Fruit fly (Drosophila melanogaster): ENCODE data around the gene hoe1.

hoe1 gene

dm6 chr2L:4932284-4932683 is at the start of gene hoe1:
Gene hoe1 (minus strand): TSS chr2L:4932384.
- TF ChIP-seq CG3726 (GFP tag; IDR thresholded peaks at IDR 0.05) (no peak), run (tag; optimal IDR thresholded peaks at IDR 0.05) (no peak), Drgx (GFP tag; IDR thresholded peaks at IDR 0.05) (no peak), CG10147 (GFP tag; optimal IDR thresholded peaks at IDR 0.05) (no peak), CG9215 (GFP tag; IDR thresholded peaks at IDR 0.05) (no peak)

dm6 chr2L:4981278-4981966 is 49.2 kb upstream of the hoe1 start, which contains the start of the genes CG8892 and CG34126:
Gene CG8892 (minus strand): TSS chr2L:4981592.
Gene CG34126 (plus strand): TSS chr2L:4981614.
- TF ChIP-seq CG30403 (GFP tag; optimal IDR thresholded peaks at IDR 0.05) (peak; percentile 100), CG4328 (GFP tag; optimal IDR thresholded peaks at IDR 0.05) (peak; percentile 97), PHDP (tag; optimal IDR thresholded peaks at IDR 0.05) (peak; percentile 96), ro (GFP tag; IDR thresholded peaks at IDR 0.05) (peak; percentile 93), dm (GFP tag; optimal IDR thresholded peaks at IDR 0.05) (peak; percentile 90), wdn (GFP tag; IDR thresholded peaks at IDR 0.05) (peak; percentile 90), Hmx (GFP tag; optimal IDR thresholded peaks at IDR 0.05) (peak; percentile 94), fd64A (GFP tag; optimal IDR thresholded peaks at IDR 0.05) (peak; percentile 77), Lim3 (GFP tag; IDR thresholded peaks at IDR 0.05) (peak; percentile 83), Hr51 (GFP tag; optimal IDR thresholded peaks at IDR 0.05) (peak; percentile 95 to 98), CG43689 (GFP tag; IDR thresholded peaks at IDR 0.05) (peak; percentile 89), bcd (GFP tag; optimal IDR thresholded peaks at IDR 0.05) (peak; percentile 98), CG7357 (GFP tag; IDR thresholded peaks at IDR 0.05) (peak; percentile 92), ranshi (GFP tag; IDR thresholded peaks at IDR 0.05) (peak; percentile 94), jing (GFP tag; optimal IDR thresholded peaks at IDR 0.05) (peak; percentile 95), ash1 (GFP tag; optimal IDR thresholded peaks at IDR 0.05) (peak; percentile 86), sima (GFP tag; optimal IDR thresholded peaks at IDR 0.05) (peak; percentile 83), Oli (tag; optimal IDR thresholded peaks at IDR 0.05) (peak; percentile 96), CG10431 (GFP tag; optimal IDR thresholded peaks at IDR 0.05) (peak; percentile 84), CG3407 (GFP tag; optimal IDR thresholded peaks at IDR 0.05) (peak; percentile 94), CG13424 (tag; optimal IDR thresholded peaks at IDR 0.05) (peak; percentile 98), MTF-1 (GFP tag; optimal IDR thresholded peaks at IDR 0.05; ENCODE audit: borderline replicate concordance) (peak; percentile 81), CG2875 (GFP tag; optimal IDR thresholded peaks at IDR 0.05) (peak; percentile 91), amos (GFP tag; IDR thresholded peaks at IDR 0.05; ENCODE audit: partially characterized antibody) (peak; percentile 48; the same call in 1 of the 2 replicates), BtbVII (GFP tag; optimal IDR thresholded peaks at IDR 0.05) (peak; percentile 97), CG8359 (GFP tag; optimal IDR thresholded peaks at IDR 0.05; ENCODE audit: borderline replicate concordance) (peak; percentile 87), Pdp1 (GFP tag; optimal IDR thresholded peaks at IDR 0.05) (peak; percentile 95 to 98), CG11696 (GFP tag; IDR thresholded peaks at IDR 0.05) (peak; percentile 78), en (GFP tag; optimal IDR thresholded peaks at IDR 0.05) (peak; percentile 91), CG17328 (GFP tag; IDR thresholded peaks at IDR 0.05) (peak; percentile 92), C15 (GFP tag; IDR thresholded peaks at IDR 0.05) (peak; percentile 89), Opbp (GFP tag; IDR thresholded peaks at IDR 0.05; ENCODE audit: partially characterized antibody) (0 out of 3 replicates have a peak, but pooled peaks have one; percentile 28), pzg (GFP tag; optimal IDR thresholded peaks at IDR 0.05) (peak; percentile 84), mam (GFP tag; optimal IDR thresholded peaks at IDR 0.05) (peak; percentile 98), Atf6 (GFP tag; IDR thresholded peaks at IDR 0.05) (peak; percentile 97), BEAF-32 (GFP tag; optimal IDR thresholded peaks at IDR 0.05) (peak; percentile 68), Med (GFP tag) (peak; percentile 99), CG12391 (tag; optimal IDR thresholded peaks at IDR 0.05) (peak; percentile 98), crp (GFP tag; optimal IDR thresholded peaks at IDR 0.05) (peak; percentile 84 to 94), NC2β (GFP tag; optimal IDR thresholded peaks at IDR 0.05) (peak; percentile 95), otp (GFP tag; IDR thresholded peaks at IDR 0.05) (peak; percentile 85), CG18599 (GFP tag; optimal IDR thresholded peaks at IDR 0.05) (peak; percentile 98)

All from whole organism, embryonic.